Fruit fly (Drosophila melanogaster) whole organism, embryonic: ENCODE data around the gene CG14194.

Source experiments
- CG10147 ChIP-seq: fragments of 200-800 bp; sonication (Bioruptor generic); optimal IDR thresholded peaks from 2 replicates; lab custom pipeline; 2019; ENCODE audit warnings: missing biosample characterization, mild to moderate bottlenecking, missing genetic modification characterization, moderate library complexity
- CG10321 ChIP-seq: fragments of 200-800 bp; sonication (Bioruptor generic); IDR thresholded peaks from 2 replicates; pipeline ENCODE4 v1.3.6; 2022; ENCODE audit warnings: missing biosample characterization, missing genetic modification characterization
- CG11093 ChIP-seq: fragments of 200-800 bp; sonication (Bioruptor generic); IDR thresholded peaks from 3 replicates; pipeline ENCODE4 v1.3.6; 2022; ENCODE audit warnings: missing biosample characterization, missing genetic modification characterization
- CG12155 ChIP-seq: fragments of 200-800 bp; sonication (Bioruptor generic); optimal IDR thresholded peaks from 3 replicates; lab custom pipeline; 2016; ENCODE audit warnings: missing biosample characterization, missing genetic modification characterization
- CG12769 ChIP-seq: fragments of 200-800 bp; sonication (Bioruptor generic); optimal IDR thresholded peaks from 2 replicates; lab custom pipeline; 2019; ENCODE audit warnings: missing biosample characterization, mild to moderate bottlenecking, missing genetic modification characterization, moderate library complexity
- CG15269 ChIP-seq: fragments of 200-800 bp; sonication (Bioruptor generic); optimal IDR thresholded peaks from 2 replicates; lab custom pipeline; 2018; ENCODE audit warnings: missing biosample characterization, mild to moderate bottlenecking, missing genetic modification characterization, moderate library complexity
- CG30020 ChIP-seq: fragments of 200-800 bp; optimal IDR thresholded peaks from 2 replicates; lab custom pipeline; 2019; ENCODE audit warnings: missing biosample characterization, mild to moderate bottlenecking, missing genetic modification characterization, moderate library complexity
- CG3065 ChIP-seq: fragments of 200-800 bp; sonication (Bioruptor generic); optimal IDR thresholded peaks from 2 replicates; lab custom pipeline; 2016; ENCODE audit warnings: missing biosample characterization, missing genetic modification characterization
- CG32767 ChIP-seq: fragments of 200-800 bp; sonication (Bioruptor generic); IDR thresholded peaks from 2 replicates; pipeline ENCODE4 v1.3.6; 2022; ENCODE audit warnings: missing biosample characterization, missing genetic modification characterization
- CG4328 ChIP-seq: fragments of 200-800 bp; sonication (Bioruptor generic); optimal IDR thresholded peaks from 3 replicates; lab custom pipeline; 2017; ENCODE audit warnings: missing biosample characterization, missing genetic modification reagents, missing genetic modification characterization
- CG4730 ChIP-seq: fragments of 200-800 bp; sonication (Bioruptor generic); IDR thresholded peaks from 2 replicates; pipeline ENCODE4 v1.3.6; 2022; ENCODE audit warnings: missing biosample characterization, missing genetic modification characterization
- CG4820 ChIP-seq: fragments of 200-800 bp; sonication (Bioruptor generic); optimal IDR thresholded peaks from 3 replicates; lab custom pipeline; 2016; ENCODE audit warnings: missing biosample characterization, missing genetic modification characterization
- CG5180 ChIP-seq: fragments of 200-800 bp; sonication (Bioruptor generic); optimal IDR thresholded peaks from 3 replicates; lab custom pipeline; 2017; ENCODE audit warnings: missing biosample characterization, missing genetic modification characterization, mild to moderate bottlenecking, moderate library complexity, missing genetic modification reagents
- CG5245 ChIP-seq: fragments of 200-800 bp; sonication (Bioruptor generic); optimal IDR thresholded peaks from 3 replicates; lab custom pipeline; 2016; ENCODE audit warnings: missing biosample characterization, missing genetic modification characterization
- CG6791 ChIP-seq: fragments of 200-800 bp; sonication (Bioruptor generic); IDR thresholded peaks from 3 replicates; pipeline ENCODE4 v1.3.6; 2022; ENCODE audit warnings: missing biosample characterization, missing genetic modification characterization; ENCODE audit not compliant: partially characterized antibody
- CG7745 ChIP-seq: fragments of 200-800 bp; sonication (Bioruptor generic); optimal IDR thresholded peaks from 2 replicates; lab custom pipeline; 2018; ENCODE audit warnings: missing biosample characterization, mild to moderate bottlenecking, missing genetic modification characterization, moderate library complexity
- CG7839 ChIP-seq: fragments of 200-800 bp; sonication (Bioruptor generic); optimal IDR thresholded peaks from 3 replicates; lab custom pipeline; 2018; ENCODE audit warnings: missing biosample characterization, mild to moderate bottlenecking, missing genetic modification characterization, moderate library complexity
- CG7963 ChIP-seq: fragments of 200-800 bp; sonication (Bioruptor generic); IDR thresholded peaks from 3 replicates; pipeline ENCODE4 v1.3.6; 2022; ENCODE audit warnings: missing biosample characterization, missing genetic modification characterization; ENCODE audit not compliant: partially characterized antibody
- CG9215 ChIP-seq: fragments of 200-800 bp; sonication (Bioruptor generic); IDR thresholded peaks from 2 replicates; pipeline ENCODE4 v1.3.6; 2022; ENCODE audit warnings: missing biosample characterization, missing genetic modification characterization
- CG9932 ChIP-seq: fragments of 200-800 bp; sonication (Bioruptor generic); IDR thresholded peaks from 2 replicates; pipeline ENCODE4 v1.3.6; 2022; ENCODE audit warnings: missing biosample characterization, missing genetic modification characterization
- Camta ChIP-seq: fragments of 200-800 bp; sonication (Bioruptor generic); optimal IDR thresholded peaks from 2 replicates; lab custom pipeline; 2016; ENCODE audit warnings: missing biosample characterization, missing genetic modification characterization
- Dbx ChIP-seq: fragments of 200-800 bp; sonication (Bioruptor generic); IDR thresholded peaks from 3 replicates; pipeline ENCODE4 v1.3.6; 2022; ENCODE audit warnings: missing biosample characterization, missing genetic modification characterization
- Doc3 ChIP-seq: fragments of 200-800 bp; sonication (Bioruptor generic); IDR thresholded peaks from 3 replicates; pipeline ENCODE4 v1.3.6; 2022; ENCODE audit warnings: missing biosample characterization, missing genetic modification characterization; ENCODE audit not compliant: partially characterized antibody
- Gsc ChIP-seq: fragments of 200-800 bp; sonication (Bioruptor generic); IDR thresholded peaks from 2 replicates; pipeline ENCODE4 v1.3.6; 2022; ENCODE audit warnings: missing biosample characterization, missing genetic modification characterization
- HLH54F ChIP-seq: fragments of 200-800 bp; sonication (Bioruptor generic); optimal IDR thresholded peaks from 3 replicates; lab custom pipeline; 2016; ENCODE audit warnings: missing biosample characterization, missing genetic modification characterization
- HmgZ ChIP-seq: fragments of 200-800 bp; sonication (Bioruptor generic); optimal IDR thresholded peaks from 2 replicates; lab custom pipeline; 2018; ENCODE audit warnings: missing biosample characterization, mild to moderate bottlenecking, missing genetic modification characterization
- Kr ChIP-seq: fragments of 200-800 bp; sonication (Bioruptor generic); optimal IDR thresholded peaks from 2 replicates; lab custom pipeline; 2017; ENCODE audit warnings: missing biosample characterization, mild to moderate bottlenecking, missing genetic modification characterization
- MESR4 ChIP-seq: fragments of 200-800 bp; sonication (Bioruptor generic); optimal IDR thresholded peaks from 2 replicates; lab custom pipeline; 2018; ENCODE audit warnings: missing biosample characterization, mild to moderate bottlenecking, missing genetic modification characterization, moderate library complexity
- Max ChIP-seq: fragments of 200-800 bp; sonication (Bioruptor generic); optimal IDR thresholded peaks from 2 replicates; lab custom pipeline; 2016; ENCODE audit warnings: missing biosample characterization, mild to moderate bottlenecking, missing genetic modification characterization
- Meics ChIP-seq: fragments of 200-800 bp; sonication (Bioruptor generic); optimal IDR thresholded peaks from 2 replicates; lab custom pipeline; 2017; ENCODE audit warnings: missing biosample characterization, mild to moderate bottlenecking, missing genetic modification characterization
- Usf ChIP-seq: fragments of 200-800 bp; sonication (Bioruptor generic); optimal IDR thresholded peaks from 2 replicates; lab custom pipeline; 2017; ENCODE audit warnings: missing genotype, missing biosample characterization, missing genetic modification characterization
- aop ChIP-seq: fragments of 200-800 bp; sonication (Bioruptor generic); IDR thresholded peaks from 2 replicates; pipeline ENCODE4 v1.3.6; 2022; ENCODE audit warnings: missing biosample characterization, missing genetic modification characterization
- ap ChIP-seq: fragments of 200-800 bp; sonication (Bioruptor generic); IDR thresholded peaks from 2 replicates; pipeline ENCODE4 v1.3.6; 2022; ENCODE audit warnings: missing biosample characterization, missing genetic modification characterization
- bab2 ChIP-seq: fragments of 200-800 bp; sonication (Bioruptor generic); optimal IDR thresholded peaks from 2 replicates; lab custom pipeline; 2016; ENCODE audit warnings: missing biosample characterization, missing genetic modification characterization
- chinmo ChIP-seq: fragments of 200-800 bp; sonication (Bioruptor generic); IDR thresholded peaks from 4 replicates; pipeline ENCODE4 v1.3.6; 2022; ENCODE audit warnings: missing biosample characterization, missing genetic modification characterization; ENCODE audit not compliant: partially characterized antibody
- esg ChIP-seq: fragments of 200-800 bp; sonication (Bioruptor generic); conservative IDR thresholded peaks from 2 replicates; pipeline ENCODE4 v1.3.6; 2022; ENCODE audit warnings: missing biosample characterization, missing genetic modification characterization
- ewg ChIP-seq: fragments of 200-800 bp; sonication (Bioruptor generic); optimal IDR thresholded peaks from 3 replicates; lab custom pipeline; 2017; ENCODE audit warnings: mild to moderate bottlenecking, missing biosample characterization, missing genetic modification reagents, missing genetic modification characterization
- exex ChIP-seq: fragments of 200-800 bp; sonication (Bioruptor generic); optimal IDR thresholded peaks from 4 replicates; lab custom pipeline; 2018; ENCODE audit warnings: missing biosample characterization, mild to moderate bottlenecking, missing genetic modification characterization, moderate library complexity
- fd96Cb ChIP-seq: fragments of 200-800 bp; sonication (Bioruptor generic); optimal IDR thresholded peaks from 2 replicates; lab custom pipeline; 2018; ENCODE audit warnings: missing biosample characterization, mild to moderate bottlenecking, missing genetic modification characterization, moderate library complexity
- ham ChIP-seq: fragments of 200-800 bp; sonication (Bioruptor generic); IDR thresholded peaks from 2 replicates; pipeline ENCODE4 v1.3.6; 2022; ENCODE audit warnings: missing biosample characterization, missing genetic modification characterization
- ind ChIP-seq: fragments of 200-800 bp; sonication (Bioruptor generic); optimal IDR thresholded peaks from 3 replicates; lab custom pipeline; 2016; ENCODE audit warnings: missing biosample characterization, missing genetic modification characterization
- lmd ChIP-seq: fragments of 200-800 bp; sonication (Bioruptor generic); IDR thresholded peaks from 2 replicates; pipeline ENCODE4 v1.3.6; 2022; ENCODE audit warnings: missing biosample characterization, missing genetic modification characterization
- mirr ChIP-seq: fragments of 200-800 bp; sonication (Bioruptor generic); optimal IDR thresholded peaks from 3 replicates; lab custom pipeline; 2018; ENCODE audit warnings: missing biosample characterization, mild to moderate bottlenecking, missing genetic modification characterization
- pb ChIP-seq: fragments of 200-800 bp; sonication (Bioruptor generic); optimal IDR thresholded peaks from 3 replicates; lab custom pipeline; 2016; ENCODE audit warnings: missing biosample characterization, missing genetic modification characterization
- pfk ChIP-seq: fragments of 200-800 bp; sonication (Bioruptor generic); optimal IDR thresholded peaks from 2 replicates; lab custom pipeline; 2018; ENCODE audit warnings: missing biosample characterization, mild to moderate bottlenecking, missing genetic modification characterization, moderate library complexity
- phol ChIP-seq: fragments of 200-800 bp; sonication (Bioruptor generic); optimal IDR thresholded peaks from 3 replicates; lab custom pipeline; 2018; ENCODE audit warnings: missing biosample characterization, mild to moderate bottlenecking, missing genetic modification characterization, moderate library complexity
- sd ChIP-seq: fragments of 200-800 bp; sonication (Bioruptor generic); optimal IDR thresholded peaks from 3 replicates; lab custom pipeline; 2018; ENCODE audit warnings: missing biosample characterization, mild to moderate bottlenecking, missing genetic modification characterization, moderate library complexity
- sqz ChIP-seq: fragments of 200-800 bp; sonication (Bioruptor generic); optimal IDR thresholded peaks from 3 replicates; lab custom pipeline; 2018; ENCODE audit warnings: missing biosample characterization, mild to moderate bottlenecking, missing genetic modification characterization
- stwl ChIP-seq: fragments of 200-800 bp; sonication (Bioruptor generic); optimal IDR thresholded peaks from 3 replicates; lab custom pipeline; 2018; ENCODE audit warnings: missing biosample characterization, mild to moderate bottlenecking, missing genetic modification characterization, moderate library complexity
- tna ChIP-seq: fragments of 200-800 bp; sonication (Bioruptor generic); IDR thresholded peaks from 2 replicates; pipeline ENCODE4 v1.3.6; 2022; ENCODE audit warnings: missing biosample characterization, missing genetic modification characterization; ENCODE audit not compliant: partially characterized antibody
- zfh1 ChIP-seq: fragments of 200-800 bp; sonication (Bioruptor generic); IDR thresholded peaks from 3 replicates; pipeline ENCODE4 v1.3.6; 2022; ENCODE audit warnings: missing biosample characterization, missing genetic modification characterization

CG14194 gene

dm6 chrX:19243379-19243834 is 50.1 kb downstream of the CG14194 start, which contains the start of gene CG7889 (continued):
- TF ChIP-seq Gsc = no peak
- TF ChIP-seq bab2 (GFP tag; lab: Kevin White, UChicago) = peak; percentile 20
- no peak for TF ChIP-seq esg (GFP tag; lab: Robert Waterston, UW)
- TF ChIP-seq Usf (GFP tag; lab: Kevin White, UChicago) = no peak
- no peak for TF ChIP-seq pfk (GFP tag; lab: Kevin White, UChicago)
- no peak for TF ChIP-seq CG15269 (tag; lab: Kevin White, UChicago)
- peak; percentile 34 for TF ChIP-seq CG7839
- no peak for TF ChIP-seq CG5245 (GFP tag; lab: Kevin White, UChicago)
- TF ChIP-seq CG4328 (GFP tag; lab: Kevin White, UChicago) = no peak
- peak; percentile 31 for TF ChIP-seq Camta (GFP tag; lab: Kevin White, UChicago)
- TF ChIP-seq CG30020 = peak; percentile 39
- peak; percentile 39 for TF ChIP-seq Max (GFP tag; lab: Kevin White, UChicago)
- TF ChIP-seq ind (GFP tag; lab: Kevin White, UChicago) = peak; percentile 8
- TF ChIP-seq stwl (tag; lab: Kevin White, UChicago) = peak; percentile 15
- TF ChIP-seq CG9932 (GFP tag; lab: Robert Waterston, UW) = peak; percentile 28; the same call in 1 of the 2 replicates
- TF ChIP-seq fd96Cb (tag; lab: Kevin White, UChicago) = peak; percentile 11
- no peak for TF ChIP-seq Doc3
- TF ChIP-seq aop (GFP tag; lab: Robert Waterston, UW) = no peak
- TF ChIP-seq zfh1 (GFP tag; lab: Robert Waterston, UW) = no peak
- TF ChIP-seq lmd (GFP tag; lab: Robert Waterston, UW) = peak; percentile 17; the same call in 1 of the 2 replicates
- no peak for TF ChIP-seq sqz (GFP tag; lab: Kevin White, UChicago)
- no peak for TF ChIP-seq pb
- TF ChIP-seq Dbx (GFP tag; lab: Robert Waterston, UW) = no peak
- no peak for TF ChIP-seq CG11093 (GFP tag; lab: Robert Waterston, UW)
- TF ChIP-seq CG10321 (GFP tag; lab: Robert Waterston, UW) = no peak
- TF ChIP-seq tna (GFP tag; lab: Robert Waterston, UW) = no peak
- no peak for TF ChIP-seq CG6791 (GFP tag; lab: Robert Waterston, UW)
- TF ChIP-seq mirr (GFP tag; lab: Kevin White, UChicago) = no peak
- no peak for TF ChIP-seq exex (tag; lab: Kevin White, UChicago)
- TF ChIP-seq Kr (GFP tag; lab: Kevin White, UChicago) = no peak
- TF ChIP-seq ham (GFP tag; lab: Robert Waterston, UW) = no peak
- peak; percentile 18 for TF ChIP-seq CG10147 (GFP tag; lab: Kevin White, UChicago)
- TF ChIP-seq ap (GFP tag; lab: Robert Waterston, UW) = 0 out of 2 replicates have a peak, but pooled peaks have one; percentile 14
- no peak for TF ChIP-seq chinmo (GFP tag; lab: Robert Waterston, UW)
- no peak for TF ChIP-seq HLH54F (GFP tag; lab: Kevin White, UChicago)
- no peak for TF ChIP-seq CG4730
- TF ChIP-seq phol (tag; lab: Kevin White, UChicago) = peak; percentile 40
- peak; percentile 27 for TF ChIP-seq CG4820 (GFP tag; lab: Kevin White, UChicago)
- no peak for TF ChIP-seq CG7745 (tag; lab: Kevin White, UChicago)
- no peak for TF ChIP-seq ewg (GFP tag; lab: Kevin White, UChicago)
- TF ChIP-seq CG9215 (GFP tag; lab: Robert Waterston, UW) = no peak
- TF ChIP-seq CG12769 = peak; percentile 16
- TF ChIP-seq Meics (GFP tag; lab: Kevin White, UChicago) = peak; percentile 84
- TF ChIP-seq CG7963 (GFP tag; lab: Robert Waterston, UW) = no peak
- no peak for TF ChIP-seq CG32767
- TF ChIP-seq CG5180 (GFP tag; lab: Kevin White, UChicago) = no peak
- peak; percentile 47 for TF ChIP-seq CG12155 (GFP tag; lab: Kevin White, UChicago)
- TF ChIP-seq MESR4 (GFP tag; lab: Kevin White, UChicago) = peak; percentile 61
- no peak for TF ChIP-seq CG3065 (GFP tag; lab: Kevin White, UChicago)
- peak; percentile 12 for TF ChIP-seq HmgZ (tag; lab: Kevin White, UChicago)
- TF ChIP-seq sd (tag; lab: Kevin White, UChicago) = no peak
